Worm (Caenorhabditis elegans) whole organism, young adult: ENCODE data around the gene rps-24.

ENCODE experiments used
- C17E4.6 ChIP-seq: fragments of 200-800 bp; sonication (Bioruptor generic); IDR thresholded peaks from 2 replicates; pipeline ENCODE4 v1.3.6; 2022; ENCODE audit warnings: missing genetic modification reagents, missing genetic modification characterization, missing compliant biosample characterization
- F33H1.4 ChIP-seq: fragments of 200-800 bp; sonication (Bioruptor generic); IDR thresholded peaks from 2 replicates; pipeline ENCODE4 v1.3.6; 2022; ENCODE audit warnings: missing genetic modification reagents, missing genetic modification characterization, missing compliant biosample characterization
- F55B11.4 ChIP-seq: sonication (generic microtip); optimal IDR thresholded peaks from 2 replicates; lab custom pipeline; 2016; ENCODE audit warnings: missing compliant biosample characterization, missing genetic modification characterization, borderline replicate concordance; ENCODE audit not compliant: insufficient read depth
- K11D2.4 ChIP-seq: fragments of 200-800 bp; sonication (Bioruptor generic); IDR thresholded peaks from 2 replicates; pipeline ENCODE4 v1.3.6; 2022; ENCODE audit warnings: missing genetic modification reagents, missing genetic modification characterization, missing compliant biosample characterization
- aptf-2 ChIP-seq: fragments of 200-800 bp; sonication (Bioruptor generic); conservative IDR thresholded peaks from 2 replicates; pipeline ENCODE4 v1.3.6; 2022; ENCODE audit warnings: missing genetic modification reagents, missing genetic modification characterization, missing compliant biosample characterization
- aptf-3 ChIP-seq: fragments of 200-800 bp; sonication (Bioruptor generic); IDR thresholded peaks from 2 replicates; pipeline ENCODE4 v1.3.6; 2022; ENCODE audit warnings: missing genetic modification characterization, missing compliant biosample characterization
- athp-1 ChIP-seq: sonication (generic microtip); optimal IDR thresholded peaks from 2 replicates; lab custom pipeline; 2017; ENCODE audit warnings: mild to moderate bottlenecking, missing genetic modification characterization, missing compliant biosample characterization
- attf-5 ChIP-seq: fragments of 200-800 bp; sonication (Bioruptor generic); optimal IDR thresholded peaks from 2 replicates; lab custom pipeline; 2018; ENCODE audit warnings: mild to moderate bottlenecking, missing genetic modification characterization, missing compliant biosample characterization
- bed-1 ChIP-seq: fragments of 200-800 bp; sonication (Bioruptor generic); IDR thresholded peaks from 2 replicates; pipeline ENCODE4 v1.3.6; 2022; ENCODE audit warnings: missing genetic modification reagents, missing genetic modification characterization, missing compliant biosample characterization
- bed-2 ChIP-seq: fragments of 200-800 bp; sonication (Bioruptor generic); IDR thresholded peaks from 2 replicates; pipeline ENCODE4 v1.3.6; 2022; ENCODE audit warnings: missing genetic modification reagents, missing genetic modification characterization, missing compliant biosample characterization
- ccch-3 ChIP-seq: fragments of 200-800 bp; sonication (Bioruptor generic); optimal IDR thresholded peaks from 2 replicates; lab custom pipeline; 2018; ENCODE audit warnings: mild to moderate bottlenecking, missing genetic modification characterization, missing compliant biosample characterization
- ceh-100 ChIP-seq: fragments of 200-800 bp; sonication (Bioruptor generic); IDR thresholded peaks from 2 replicates; pipeline ENCODE4 v1.3.6; 2022; ENCODE audit warnings: missing genetic modification reagents, missing genetic modification characterization, missing compliant biosample characterization
- dpff-1 ChIP-seq: sonication (generic microtip); optimal IDR thresholded peaks from 2 replicates; lab custom pipeline; 2017; ENCODE audit warnings: mild to moderate bottlenecking, missing genetic modification characterization, missing compliant biosample characterization
- egrh-3 ChIP-seq: fragments of 200-800 bp; sonication (Bioruptor generic); IDR thresholded peaks from 2 replicates; pipeline ENCODE4 v1.3.6; 2022; ENCODE audit warnings: missing genetic modification reagents, missing genetic modification characterization, missing compliant biosample characterization
- ets-4 ChIP-seq: fragments of 200-800 bp; sonication (Bioruptor generic); optimal IDR thresholded peaks from 2 replicates; lab custom pipeline; 2018; ENCODE audit warnings: mild to moderate bottlenecking, missing genetic modification characterization, missing compliant biosample characterization
- fkh-3 ChIP-seq: sonication (generic microtip); optimal IDR thresholded peaks from 2 replicates; lab custom pipeline; 2016; ENCODE audit warnings: mild to moderate bottlenecking, missing genetic modification characterization, missing compliant biosample characterization
- hlh-26 ChIP-seq: fragments of 200-800 bp; sonication (Bioruptor generic); conservative IDR thresholded peaks from 2 replicates; pipeline ENCODE4 v1.3.6; 2022; ENCODE audit warnings: missing genetic modification reagents, missing genetic modification characterization, missing compliant biosample characterization
- hmg-1.2 ChIP-seq: fragments of 200-800 bp; sonication (Bioruptor generic); IDR thresholded peaks from 2 replicates; pipeline ENCODE4 v1.3.6; 2022; ENCODE audit warnings: missing genetic modification reagents, missing genetic modification characterization, missing compliant biosample characterization
- hrde-1 ChIP-seq: sonication (generic microtip); optimal IDR thresholded peaks from 2 replicates; lab custom pipeline; 2016; ENCODE audit warnings: missing genetic modification characterization, mild to moderate bottlenecking, missing compliant biosample characterization, moderate library complexity, missing genotype, missing genetic modification reagents, borderline replicate concordance
- hsf-1 ChIP-seq: fragments of 200-800 bp; sonication (Bioruptor generic); IDR thresholded peaks from 2 replicates; pipeline ENCODE4 v1.3.6; 2022; ENCODE audit warnings: missing genetic modification reagents, missing genetic modification characterization, missing compliant biosample characterization
- let-607 ChIP-seq, 2 experiments: fragments of 200-800 bp in 1 of 2; sonication (Bioruptor generic) in 1 of 2; sonication (generic microtip) in 1 of 2; optimal IDR thresholded peaks; 2 replicates each; lab custom pipeline; 2016 to 2018; ENCODE audit warnings: mild to moderate bottlenecking in 2 of 2, missing compliant biosample characterization in 2 of 2, missing genetic modification characterization in 2 of 2, moderate library complexity in 2 of 2, missing genotype in 1 of 2
- lin-35 ChIP-seq, 3 experiments: fragments of 150-350 bp in 2 of 3; sonication (generic microtip) in 1 of 3; optimal IDR thresholded peaks; 2 replicates each; lab custom pipeline; 2014 to 2018; ENCODE audit warnings: missing biosample characterization in 3 of 3, missing genetic modification characterization in 3 of 3, missing genetic modification reagents in 3 of 3
- lin-54 ChIP-seq: fragments of 200-800 bp; sonication (Bioruptor generic); optimal IDR thresholded peaks from 2 replicates; lab custom pipeline; 2018; ENCODE audit warnings: mild to moderate bottlenecking, missing genetic modification characterization, missing compliant biosample characterization
- mes-4 ChIP-seq: sonication (generic microtip); optimal IDR thresholded peaks from 2 replicates; lab custom pipeline; 2016; ENCODE audit warnings: missing genotype, missing genetic modification characterization, missing compliant biosample characterization
- mxl-1 ChIP-seq: sonication (generic microtip); optimal IDR thresholded peaks from 2 replicates; lab custom pipeline; 2016; ENCODE audit warnings: missing genetic modification characterization, missing compliant biosample characterization
- nhr-80 ChIP-seq: sonication (generic microtip); optimal IDR thresholded peaks from 2 replicates; lab custom pipeline; 2016; ENCODE audit warnings: missing genetic modification characterization, missing compliant biosample characterization
- nhr-90 ChIP-seq: sonication (generic microtip); optimal IDR thresholded peaks from 2 replicates; lab custom pipeline; 2016; ENCODE audit warnings: missing genotype, mild to moderate bottlenecking, missing genetic modification characterization, missing compliant biosample characterization
- rpc-1 ChIP-seq, 2 experiments: fragments of 150-350 bp in 1 of 2; sonication (generic microtip) in 1 of 2; optimal IDR thresholded peaks; 2 replicates each; lab custom pipeline; 2014 to 2018; ENCODE audit warnings: missing biosample characterization in 1 of 2, missing genetic modification characterization in 1 of 2, missing genetic modification reagents in 1 of 2, missing genotype in 1 of 2
- snpc-1.1 ChIP-seq: sonication (generic microtip); optimal IDR thresholded peaks from 2 replicates; lab custom pipeline; 2017; ENCODE audit warnings: missing genetic modification characterization, mild to moderate bottlenecking, missing compliant biosample characterization, antibody characterized with exemption, moderate library complexity, missing genotype, missing genetic modification reagents; ENCODE audit not compliant: insufficient read depth
- snpc-4 ChIP-seq, 5 experiments: fragments of 150-350 bp in 1 of 5; sonication (generic microtip) in 4 of 5; optimal IDR thresholded peaks; 2 replicates each; lab custom pipeline; 2014 to 2018; ENCODE audit warnings: missing genetic modification characterization in 5 of 5, missing biosample characterization in 3 of 5, antibody characterized with exemption in 2 of 5, mild to moderate bottlenecking in 2 of 5, missing compliant biosample characterization in 2 of 5, missing genotype in 2 of 5, moderate library complexity in 2 of 5, missing genetic modification reagents in 1 of 5
- ztf-3 ChIP-seq: fragments of 200-800 bp; sonication (Bioruptor generic); optimal IDR thresholded peaks from 2 replicates; lab custom pipeline; 2018; ENCODE audit warnings: mild to moderate bottlenecking, missing genetic modification characterization, missing compliant biosample characterization

rps-24 gene

DNA sequence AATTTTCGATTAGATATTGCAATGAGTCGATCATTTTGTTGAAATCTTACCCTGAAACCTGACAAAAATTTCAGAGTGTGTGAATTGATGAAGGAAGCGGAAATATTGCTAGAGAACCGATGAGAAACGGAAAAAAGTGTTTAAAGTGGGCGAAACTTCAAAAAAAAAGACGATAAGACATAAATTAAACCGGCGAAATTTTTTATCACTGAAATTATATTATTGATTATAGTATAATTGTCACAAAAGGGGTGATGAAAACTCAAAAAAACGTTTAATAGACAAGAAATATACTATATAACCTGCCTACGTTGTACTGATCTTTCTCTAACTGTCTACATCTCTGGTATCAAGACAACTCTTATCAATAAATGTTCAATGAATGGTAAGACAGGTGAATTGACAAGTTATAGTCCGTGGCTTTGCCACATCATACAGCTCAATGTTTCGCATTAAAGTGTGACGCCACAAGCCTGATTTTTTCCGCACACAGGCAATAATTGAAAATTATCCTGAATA is 48.5 kb upstream of the rps-24 start, which contains the start of gene pxmp-4:
TSS of gene pxmp-4 (minus strand) at position 51 of the 519 bp plus-strand sequence.
- TF ChIP-seq nhr-80 (tag; lab: Kevin White, UChicago) (peak; percentile 72), mxl-1 (tag; lab: Kevin White, UChicago) (no peak), F55B11.4 (tag; lab: Kevin White, UChicago) (no peak), let-607 (tag; optimal IDR thresholded peaks at IDR 0.05; lab: Kevin White, UChicago) (peak; percentile 66 to 75), K11D2.4 (GFP tag; lab: Robert Waterston, UW) (no peak), bed-1 (GFP tag; lab: Robert Waterston, UW) (no peak)

DNA sequence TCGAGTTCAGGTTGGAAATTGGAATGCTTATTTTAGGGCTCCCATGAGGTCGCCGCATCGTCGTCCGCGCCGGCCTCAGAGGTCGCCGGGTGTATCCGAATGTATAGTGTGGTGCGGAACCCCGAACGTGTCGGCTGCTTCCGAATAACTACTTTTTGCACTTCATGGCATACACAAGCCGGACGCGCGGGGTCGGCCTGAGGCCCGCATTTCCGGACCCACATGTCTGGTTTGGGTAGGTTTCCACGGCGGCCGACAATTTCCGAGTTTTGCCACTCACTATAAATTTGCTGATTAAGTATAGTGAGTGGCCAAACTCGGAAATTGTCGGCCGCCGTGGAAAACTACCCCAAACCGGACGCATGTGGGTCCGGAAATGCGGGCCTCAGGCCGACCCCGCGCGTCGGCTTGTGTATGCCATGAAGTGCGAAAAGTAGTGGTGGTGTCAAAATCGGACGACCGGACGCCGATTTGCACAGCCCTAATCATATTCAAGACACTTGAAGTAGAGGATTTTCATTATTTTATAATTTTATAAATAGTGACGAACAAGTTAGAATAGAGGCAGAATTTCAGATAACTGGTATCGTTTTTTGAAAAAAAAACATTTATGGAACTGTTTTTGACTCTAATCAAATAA is 47.4 kb upstream of the rps-24 start:
- TF ChIP-seq snpc-1.1 (tag; lab: Kevin White, UChicago) (peak; percentile 70), hmg-1.2 (0 out of 2 replicates have a peak, but pooled peaks have one; percentile 21), ets-4 (GFP tag; lab: Kevin White, UChicago) (no peak), bed-2 (GFP tag; lab: Robert Waterston, UW) (no peak), dpff-1 (tag; lab: Kevin White, UChicago) (no peak), ceh-100 (GFP tag; lab: Robert Waterston, UW) (no peak), hlh-26 (GFP tag; lab: Robert Waterston, UW) (no peak), bed-1 (GFP tag; lab: Robert Waterston, UW) (no peak), mes-4 (tag; lab: Kevin White, UChicago) (no peak), snpc-4 (GFP tag; optimal IDR thresholded peaks at IDR 0.05; lab: Kevin White, UChicago) (no peak), snpc-4 (tag; optimal IDR thresholded peaks at IDR 0.05; lab: Kevin White, UChicago) (peak in 2 of 4 experiments; percentile 91 to 94)

ce11 chrIV:339508-339907 is 46.2 kb upstream of the rps-24 start, which contains the start of gene cdh-8:
cdh-8 (plus strand) TSS chrIV:339808.
- TF ChIP-seq egrh-3: no peak
- no peak for TF ChIP-seq fkh-3 (tag; lab: Kevin White, UChicago)
- TF ChIP-seq bed-2 (GFP tag; lab: Robert Waterston, UW): no peak
- TF ChIP-seq lin-54 (GFP tag; lab: Kevin White, UChicago): no peak
- TF ChIP-seq ztf-3 (GFP tag; lab: Kevin White, UChicago): no peak
- TF ChIP-seq aptf-3 (GFP tag; lab: Robert Waterston, UW): no peak
- TF ChIP-seq hsf-1 (GFP tag; lab: Robert Waterston, UW): no peak
- TF ChIP-seq hrde-1: no peak
- no peak for TF ChIP-seq attf-5
- no peak for TF ChIP-seq athp-1
- TF ChIP-seq aptf-2 (GFP tag; lab: Robert Waterston, UW): no peak

DNA sequence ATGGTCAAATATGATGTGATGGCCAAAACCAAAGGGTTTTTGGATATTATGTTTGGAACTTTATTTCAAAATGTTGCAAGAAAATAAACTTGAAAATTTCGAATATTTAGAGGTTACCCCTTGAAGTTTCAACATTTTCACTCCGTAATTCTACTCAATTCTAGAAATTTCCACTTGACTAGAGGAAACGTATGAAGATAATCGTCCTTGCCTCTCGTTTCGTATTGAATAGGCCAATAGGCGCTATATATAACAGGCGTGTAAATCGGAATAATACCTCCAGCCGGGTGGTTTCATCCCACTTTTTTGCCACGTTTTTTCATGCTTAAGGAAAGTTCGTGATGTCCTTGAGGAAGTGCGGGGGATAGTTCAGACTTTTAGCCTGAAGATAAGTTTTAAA is 42.4 kb upstream of the rps-24 start:
- TF ChIP-seq rpc-1 (optimal IDR thresholded peaks at IDR 0.05; lab: Kevin White, UChicago) (no peak), rpc-1 (tag; optimal IDR thresholded peaks at IDR 0.05; lab: Kevin White, UChicago) (no peak), C17E4.6 (GFP tag; lab: Robert Waterston, UW) (no peak), ccch-3 (no peak), lin-35 (GFP tag; optimal IDR thresholded peaks at IDR 0.05; lab: Kevin White, UChicago) (no peak), nhr-90 (tag; lab: Kevin White, UChicago) (no peak), F33H1.4 (GFP tag; lab: Robert Waterston, UW) (no peak)
- TF ChIP-seq, all 124 proteins: peak for 0
